Worm (Caenorhabditis elegans) whole organism, mixed stage, embryonic: Measurements from ENCODE around the gene fbxb-15.

Source experiments
- blmp-1 ChIP-seq: fragments of 150-350 bp; optimal IDR thresholded peaks from 2 replicates; lab custom pipeline; 2014; ENCODE audit warnings: missing biosample characterization, missing genetic modification characterization
- ces-1 ChIP-seq: fragments of 150-350 bp; optimal IDR thresholded peaks from 2 replicates; lab custom pipeline; 2014; ENCODE audit warnings: missing biosample characterization, missing genetic modification reagents, missing genetic modification characterization
- elt-3 ChIP-seq: fragments of 150-350 bp; optimal IDR thresholded peaks from 2 replicates; lab custom pipeline; 2014; ENCODE audit warnings: missing biosample characterization, missing genetic modification characterization
- nhr-28 ChIP-seq: fragments of 150-350 bp; optimal IDR thresholded peaks from 2 replicates; lab custom pipeline; 2014; ENCODE audit warnings: missing biosample characterization, missing genetic modification characterization
- nhr-76 ChIP-seq: sonication (generic microtip); optimal IDR thresholded peaks from 2 replicates; lab custom pipeline; 2017; ENCODE audit warnings: missing biosample characterization, missing genetic modification characterization
- snpc-4 ChIP-seq: fragments of 150-350 bp; optimal IDR thresholded peaks from 2 replicates; lab custom pipeline; 2014; ENCODE audit warnings: missing biosample characterization, missing genetic modification characterization
- unc-62 ChIP-seq: fragments of 150-350 bp; optimal IDR thresholded peaks from 2 replicates; lab custom pipeline; 2014; ENCODE audit warnings: missing biosample characterization, missing genetic modification reagents, missing genetic modification characterization
- ztf-11 ChIP-seq: fragments of 150-350 bp; optimal IDR thresholded peaks from 2 replicates; lab custom pipeline; 2014; ENCODE audit warnings: missing biosample characterization, missing genetic modification characterization

ce11 chrII:1624572-1624971 is 28.7 kb downstream of the fbxb-15 start, which contains the start of gene fbxa-160:
- no peak for TF ChIP-seq unc-62 (GFP tag; lab: Kevin White, UChicago)
- no peak for TF ChIP-seq snpc-4 (tag; lab: Kevin White, UChicago)
- TF ChIP-seq nhr-76 (tag; lab: Kevin White, UChicago), result no peak
- no peak for TF ChIP-seq ces-1
- TF ChIP-seq blmp-1 (tag; lab: Kevin White, UChicago), result no peak
- TF ChIP-seq elt-3 (tag; lab: Kevin White, UChicago), result no peak
- no peak for TF ChIP-seq ztf-11 (tag; lab: Kevin White, UChicago)
- TF ChIP-seq nhr-28 (tag; lab: Kevin White, UChicago), result no peak
